Worm (Caenorhabditis elegans): ENCODE results near the gene scl-6.
A peak's percentile ranks its signal among the peaks of the same experiment; 100 is the strongest.

The scl-6 gene

DNA sequence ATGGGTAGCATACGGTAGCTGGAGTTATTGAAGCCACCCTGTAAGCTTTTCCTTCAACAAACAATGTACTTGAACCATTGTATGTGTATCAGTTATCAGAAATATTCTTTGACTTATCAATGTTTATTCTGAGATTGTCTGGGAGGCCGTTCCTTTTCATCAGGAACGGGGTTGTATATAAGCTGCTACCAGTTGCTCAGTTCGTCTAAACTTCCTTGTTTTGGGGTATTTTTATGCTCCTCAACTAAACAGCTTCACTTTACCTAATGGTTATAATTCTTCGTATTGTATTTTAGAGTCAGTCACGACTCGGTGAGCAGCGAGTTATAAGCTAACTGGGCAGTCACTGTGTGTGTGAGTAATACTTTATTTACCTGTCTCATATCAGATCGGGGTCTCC lies 17.1 kb downstream of the scl-6 start:
- no peak for TF ChIP-seq ceh-34 (tag; optimal IDR thresholded peaks at IDR 0.05)

DNA sequence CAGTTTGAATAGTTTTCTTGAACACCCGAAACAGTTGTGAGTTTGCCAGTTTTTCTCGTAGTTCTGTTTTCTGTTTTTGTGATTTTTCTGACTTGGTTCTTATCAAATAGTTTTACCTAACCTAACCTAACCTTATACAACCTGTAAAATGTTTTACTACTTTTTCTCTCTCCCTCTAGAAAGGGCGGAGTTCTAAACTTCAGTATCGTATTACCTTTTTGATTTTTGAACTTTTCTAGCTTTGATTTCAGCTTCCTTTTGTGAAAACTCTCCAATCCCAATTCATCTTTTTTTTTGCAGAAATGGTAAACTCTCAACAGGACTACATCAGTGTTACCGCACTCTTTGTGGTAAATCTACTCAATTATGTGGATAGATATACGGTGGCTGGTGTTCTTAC lies 18.2 kb downstream of the scl-6 start, which contains the start of gene spin-2:
Gene spin-2 (plus strand): TSS at position 301 of the 400 bp plus-strand sequence.
- TF ChIP-seq ceh-6 (GFP tag; optimal IDR thresholded peaks at IDR 0.05) (no peak), gmeb-2 (tag; optimal IDR thresholded peaks at IDR 0.05) (no peak), che-1 (tag; optimal IDR thresholded peaks at IDR 0.05) (no peak), nfya-1 (tag; optimal IDR thresholded peaks at IDR 0.05) (no peak)

DNA sequence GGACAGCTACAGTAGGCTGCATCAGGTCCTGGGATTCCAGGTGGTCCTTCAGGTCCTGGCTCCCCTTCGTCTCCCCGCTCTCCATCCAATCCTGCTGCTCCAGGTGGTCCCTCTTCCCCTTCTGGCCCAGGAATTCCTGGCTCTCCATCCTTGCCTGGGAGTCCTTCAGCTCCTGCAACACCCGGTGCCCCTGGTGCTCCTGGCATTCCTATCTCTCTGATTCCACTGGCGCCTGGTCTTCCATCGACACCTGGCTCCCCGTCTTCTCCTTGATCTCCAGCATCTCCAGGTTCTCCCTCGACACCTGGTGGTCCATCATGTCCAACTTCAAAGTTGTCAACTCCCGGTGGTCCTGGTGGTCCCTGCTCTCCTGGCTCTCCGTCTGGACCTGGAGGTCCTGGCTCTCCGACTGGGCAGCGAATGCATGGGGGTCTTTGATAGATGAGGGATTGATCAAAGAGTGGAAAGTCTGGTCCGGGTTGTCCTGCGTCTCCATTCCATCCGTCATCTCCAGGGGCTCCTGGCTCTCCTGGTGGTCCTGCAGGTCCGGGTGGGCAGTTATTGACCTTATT lies 21.2 kb downstream of the scl-6 start:
- TF ChIP-seq hlh-6 (tag; optimal IDR thresholded peaks at IDR 0.05) (peak; percentile 21), sdc-2 (tag; optimal IDR thresholded peaks at IDR 0.05) (no peak), C08G9.2 (tag; optimal IDR thresholded peaks at IDR 0.05) (peak; percentile 35), hlh-30 (tag; optimal IDR thresholded peaks at IDR 0.05; ENCODE audit: insufficient read depth) (no peak)

DNA sequence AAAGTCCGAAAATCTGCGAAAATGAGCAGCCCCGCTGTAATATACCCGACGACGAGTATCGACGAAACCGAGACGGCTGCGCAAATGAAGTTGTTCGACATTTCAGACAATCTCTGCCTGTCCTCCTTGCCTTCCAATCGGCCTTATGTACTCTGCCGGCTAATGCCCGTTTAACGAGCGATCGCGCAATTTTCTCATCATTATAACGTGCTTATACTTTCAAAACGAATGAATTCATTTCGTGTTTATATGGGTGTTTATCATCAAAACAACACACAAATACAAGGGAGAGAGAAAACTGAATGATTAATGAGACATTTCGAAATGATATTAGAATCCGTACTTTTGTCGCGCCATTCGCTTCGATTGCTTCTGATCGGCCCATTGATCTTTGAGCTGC lies 22.4 kb downstream of the scl-6 start, which contains the start of gene col-132:
Gene col-132 (minus strand): TSS at position 101 of the 400 bp plus-strand sequence.
- TF ChIP-seq lim-6 (tag; optimal IDR thresholded peaks at IDR 0.05) = no peak
- TF ChIP-seq eyg-1 (tag; optimal IDR thresholded peaks at IDR 0.05) = no peak
- no peak for TF ChIP-seq zip-5 (tag; optimal IDR thresholded peaks at IDR 0.05)
- no peak for TF ChIP-seq ceh-31 (tag; optimal IDR thresholded peaks at IDR 0.05)
- no peak for TF ChIP-seq pag-3 (tag; optimal IDR thresholded peaks at IDR 0.05; ENCODE audit: borderline replicate concordance)
- TF ChIP-seq npax-4 (tag; optimal IDR thresholded peaks at IDR 0.05) = no peak

DNA sequence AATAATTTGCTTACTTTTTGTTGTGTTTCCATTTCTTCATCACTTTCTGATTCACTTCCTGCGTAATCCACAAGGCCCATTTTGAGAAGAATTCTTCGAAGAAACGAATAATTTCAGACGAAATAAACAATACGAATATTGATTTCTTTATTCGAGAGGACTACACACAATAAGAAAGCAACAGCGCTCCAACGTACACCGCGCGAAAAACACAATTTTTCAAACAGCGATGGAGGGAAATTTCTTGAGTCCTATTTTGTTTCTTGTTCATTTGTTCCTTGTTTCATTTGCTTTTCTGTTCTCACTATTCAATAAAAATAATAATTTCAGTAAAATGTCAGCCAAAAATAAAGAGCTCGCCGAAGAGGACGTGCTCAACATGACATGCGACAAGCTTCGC lies 25.1 kb downstream of the scl-6 start, which contains the start of the genes prcc-1 and C39E9.12:
Gene prcc-1 (minus strand): TSS at position 119 of the 400 bp plus-strand sequence.
Gene C39E9.12 (plus strand): TSS at position 331 of the 400 bp plus-strand sequence.
- TF ChIP-seq nfya-1 (tag; optimal IDR thresholded peaks at IDR 0.05) = peak; percentile 61
- no peak for TF ChIP-seq sox-2 (GFP tag; IDR thresholded peaks at IDR 0.05)
- no peak for TF ChIP-seq sox-4 (tag; optimal IDR thresholded peaks at IDR 0.05)
- peak; percentile 33 for TF ChIP-seq ceh-31 (tag; optimal IDR thresholded peaks at IDR 0.05)
- TF ChIP-seq ceh-48 (tag; optimal IDR thresholded peaks at IDR 0.05) = peak; percentile 65
- no peak for TF ChIP-seq zip-5 (tag; optimal IDR thresholded peaks at IDR 0.05)
- TF ChIP-seq ceh-18 (tag; optimal IDR thresholded peaks at IDR 0.05) = peak; percentile 1
- peak; percentile 43 for TF ChIP-seq unc-42 (tag; optimal IDR thresholded peaks at IDR 0.05)
- TF ChIP-seq fax-1 (tag; optimal IDR thresholded peaks at IDR 0.05) = peak; percentile 22

DNA sequence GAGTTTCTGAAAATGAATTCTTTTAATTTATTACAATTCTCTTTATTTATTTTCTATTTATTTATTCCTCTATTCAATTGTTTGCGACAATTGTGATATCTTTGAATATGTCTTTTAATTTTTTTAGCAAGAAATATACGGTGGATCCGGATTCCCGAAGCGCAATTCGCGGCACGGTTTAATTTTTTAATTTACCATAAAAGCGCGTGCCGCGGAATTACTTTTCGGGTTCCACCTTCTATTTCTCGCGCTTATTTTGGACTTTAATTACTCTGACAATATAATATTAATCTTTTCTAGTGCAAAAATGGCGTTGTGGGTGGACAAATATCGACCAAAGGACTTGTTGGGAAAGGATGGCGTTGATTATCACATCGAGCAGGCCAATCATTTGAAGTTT lies 26.9 kb downstream of the scl-6 start, which contains the start of gene rfc-3:
Gene rfc-3 (plus strand): TSS at position 301 of the 400 bp plus-strand sequence.
- TF ChIP-seq C38D4.7 (GFP tag; optimal IDR thresholded peaks at IDR 0.05) (no peak), ceh-6 (GFP tag; optimal IDR thresholded peaks at IDR 0.05) (no peak), nhr-11 (tag; optimal IDR thresholded peaks at IDR 0.05) (no peak), ceh-2 (tag; optimal IDR thresholded peaks at IDR 0.05) (no peak), dve-1 (tag; optimal IDR thresholded peaks at IDR 0.05) (no peak), ceh-24 (tag; optimal IDR thresholded peaks at IDR 0.05) (no peak), tbx-2 (tag; optimal IDR thresholded peaks at IDR 0.05) (no peak), sdc-2 (tag; optimal IDR thresholded peaks at IDR 0.05) (no peak), sox-2 (GFP tag; IDR thresholded peaks at IDR 0.05) (no peak), ama-1 (optimal IDR thresholded peaks at IDR 0.05) (no peak), hlh-13 (GFP tag; optimal IDR thresholded peaks at IDR 0.05) (no peak), hlh-6 (tag; optimal IDR thresholded peaks at IDR 0.05) (no peak), ets-4 (tag; optimal IDR thresholded peaks at IDR 0.05) (no peak), ceh-19 (GFP tag; optimal IDR thresholded peaks at IDR 0.05) (no peak)
